Worm (Caenorhabditis elegans) whole organism, mixed stage, embryonic: ENCODE results near the gene T19C4.5.

Experiments
- lin-13 ChIP-seq: fragments of 150-350 bp; optimal IDR thresholded peaks from 2 replicates; lab custom pipeline; 2014; ENCODE audit warnings: missing biosample characterization, missing genetic modification characterization
- nhr-12 ChIP-seq: fragments of 150-350 bp; optimal IDR thresholded peaks from 2 replicates; lab custom pipeline; 2014; ENCODE audit warnings: missing biosample characterization, missing genetic modification characterization

DNA sequence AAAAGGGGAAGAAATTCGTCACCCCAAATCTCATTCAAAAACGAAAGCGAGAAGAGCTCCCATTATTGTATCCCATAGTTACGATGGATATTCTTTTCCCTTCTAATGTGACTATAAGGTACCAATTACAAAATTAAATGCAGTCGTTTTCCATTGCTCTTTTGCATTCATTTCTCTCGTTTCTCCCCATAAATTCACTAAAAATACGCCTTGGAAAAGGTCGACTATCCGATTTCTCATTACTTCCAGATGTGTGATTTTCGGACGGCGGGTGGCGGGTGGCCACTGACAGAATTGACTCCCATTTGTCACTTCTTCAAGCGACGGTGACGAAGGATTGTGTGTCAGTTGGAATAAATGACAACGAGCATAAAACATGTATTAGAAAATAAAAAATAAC lies 38.5 kb upstream of the T19C4.5 start:
- no peak for TF ChIP-seq lin-13
- TF ChIP-seq nhr-12 (tag; lab: Kevin White, UChicago): no peak
